Worm (Caenorhabditis elegans): Measurements from ENCODE around the gene F46B3.1.
A peak's percentile ranks its signal among the peaks of the same experiment; 100 is the strongest.

Gene F46B3.1

DNA sequence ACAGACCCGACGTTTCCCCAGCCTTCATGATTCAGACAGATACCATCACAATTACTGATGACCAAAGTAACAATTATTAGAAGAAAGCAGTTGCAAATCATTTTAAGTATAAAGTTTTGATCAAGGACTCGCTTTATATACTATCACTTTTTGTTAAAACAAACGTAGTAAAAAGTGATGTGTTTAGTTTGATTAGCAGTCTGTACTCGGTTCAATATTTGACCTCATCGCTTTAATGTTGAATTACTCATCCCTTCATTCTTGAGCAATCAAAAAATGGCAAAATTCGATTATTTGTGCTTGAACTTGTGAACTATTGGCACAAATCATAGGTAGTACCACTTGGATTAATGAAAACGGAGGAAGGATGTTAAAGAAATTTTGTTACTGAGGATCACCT, 38.7 kb downstream of the F46B3.1 start, which contains the start of gene abf-4:
abf-4 (minus strand) TSS at position 101 of the 400 bp plus-strand sequence.
- TF ChIP-seq zag-1 (tag; optimal IDR thresholded peaks at IDR 0.05) (no peak), egl-27 (tag; optimal IDR thresholded peaks at IDR 0.05) (no peak), nhr-77 (tag; optimal IDR thresholded peaks at IDR 0.05) (no peak), snu-23 (GFP tag; optimal IDR thresholded peaks at IDR 0.05) (no peak), ets-5 (GFP tag; IDR thresholded peaks at IDR 0.05) (no peak), lin-15B (tag; optimal IDR thresholded peaks at IDR 0.05) (no peak), nhr-237 (tag; optimal IDR thresholded peaks at IDR 0.05) (no peak), efl-1 (optimal IDR thresholded peaks at IDR 0.05) (no peak), efl-1 (GFP tag; optimal IDR thresholded peaks at IDR 0.05 in 1 of 2) (no peak), unc-86 (tag; optimal IDR thresholded peaks at IDR 0.05) (no peak), blmp-1 (tag; optimal IDR thresholded peaks at IDR 0.05) (no peak), dpl-1 (GFP tag; optimal IDR thresholded peaks at IDR 0.05) (no peak), jun-1 (tag; optimal IDR thresholded peaks at IDR 0.05) (no peak), mep-1 (tag; optimal IDR thresholded peaks at IDR 0.05) (no peak), pag-3 (tag; optimal IDR thresholded peaks at IDR 0.05; ENCODE audit: borderline replicate concordance, insufficient read depth) (no peak)

DNA sequence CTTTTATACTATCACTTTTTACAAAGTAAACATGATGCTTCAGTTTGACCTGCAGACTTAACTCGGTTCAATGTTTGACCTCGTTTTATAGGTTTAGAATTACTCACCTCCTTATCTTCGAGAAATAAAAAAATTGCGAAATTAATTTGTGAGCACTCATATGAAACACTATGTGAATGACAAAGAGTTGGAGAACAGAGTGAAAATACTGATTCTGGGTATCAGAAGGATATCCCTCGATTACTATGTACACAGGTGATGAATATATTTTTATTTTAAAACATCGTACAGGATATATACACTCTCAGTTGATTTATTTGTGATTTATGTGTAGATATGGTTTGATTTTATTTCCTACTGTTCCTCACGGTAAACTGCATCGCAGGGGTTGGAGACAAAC, 40.7 kb downstream of the F46B3.1 start, which contains the start of gene Y38H6C.23:
Y38H6C.23 (minus strand) TSS at position 101 of the 400 bp plus-strand sequence.
- TF ChIP-seq nhr-47 (tag; optimal IDR thresholded peaks at IDR 0.05), result no peak

DNA sequence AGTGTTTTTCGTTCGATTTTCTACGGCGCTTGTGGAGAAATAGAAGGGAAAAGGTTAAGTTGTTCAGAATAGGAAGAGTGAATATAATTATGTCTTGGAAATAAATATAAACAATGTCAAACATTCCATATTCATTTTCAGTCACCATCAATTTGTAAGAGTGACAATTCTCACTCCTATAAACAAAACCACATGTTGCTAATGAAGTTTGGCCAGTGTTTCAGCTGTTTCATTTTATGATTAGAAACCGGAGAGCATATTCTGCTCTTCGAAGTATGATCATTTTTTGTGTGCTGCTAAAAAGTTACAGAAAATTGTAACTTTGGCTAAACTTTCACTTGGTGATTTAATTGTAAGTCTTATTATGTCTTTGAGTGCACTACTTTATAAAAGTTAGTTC, 41.9 kb downstream of the F46B3.1 start, which contains the start of gene Y38H6C.21:
Y38H6C.21 (minus strand) TSS at position 148 of the 400 bp plus-strand sequence.
- TF ChIP-seq fkh-4 (tag; optimal IDR thresholded peaks at IDR 0.05; ENCODE audit: borderline replicate concordance), result peak; percentile 76
- peak; percentile 88 for TF ChIP-seq dsc-1 (tag; optimal IDR thresholded peaks at IDR 0.05)
- no peak for TF ChIP-seq rnt-1 (tag; optimal IDR thresholded peaks at IDR 0.05)
- TF ChIP-seq elt-2 (tag; optimal IDR thresholded peaks at IDR 0.05), result peak; percentile 8

DNA sequence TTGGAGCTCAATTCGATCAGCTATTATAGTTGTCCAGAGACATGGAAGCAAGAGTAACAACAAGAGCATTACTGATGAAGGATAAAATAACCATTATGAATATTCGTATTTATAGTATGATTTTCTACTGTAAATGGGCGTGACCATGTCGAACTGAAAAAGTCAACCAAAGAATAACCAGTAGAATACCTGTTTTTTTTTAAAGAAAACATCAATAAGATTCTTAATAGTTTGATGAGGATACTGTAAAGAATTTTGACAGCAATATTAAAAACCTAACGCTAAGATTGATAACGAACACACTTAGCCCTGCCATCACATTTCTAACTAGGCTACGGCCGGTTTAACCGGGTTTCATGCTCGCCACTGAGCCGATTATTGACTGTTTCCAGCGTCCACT, 44.0 kb downstream of the F46B3.1 start, which contains the start of gene vmo-1:
vmo-1 (minus strand) TSS at position 101 of the 400 bp plus-strand sequence.
- TF ChIP-seq irx-1 (tag; optimal IDR thresholded peaks at IDR 0.05) (no peak), C04F5.9 (tag; optimal IDR thresholded peaks at IDR 0.05) (no peak), lin-13 (GFP tag; optimal IDR thresholded peaks at IDR 0.05) (no peak)

DNA sequence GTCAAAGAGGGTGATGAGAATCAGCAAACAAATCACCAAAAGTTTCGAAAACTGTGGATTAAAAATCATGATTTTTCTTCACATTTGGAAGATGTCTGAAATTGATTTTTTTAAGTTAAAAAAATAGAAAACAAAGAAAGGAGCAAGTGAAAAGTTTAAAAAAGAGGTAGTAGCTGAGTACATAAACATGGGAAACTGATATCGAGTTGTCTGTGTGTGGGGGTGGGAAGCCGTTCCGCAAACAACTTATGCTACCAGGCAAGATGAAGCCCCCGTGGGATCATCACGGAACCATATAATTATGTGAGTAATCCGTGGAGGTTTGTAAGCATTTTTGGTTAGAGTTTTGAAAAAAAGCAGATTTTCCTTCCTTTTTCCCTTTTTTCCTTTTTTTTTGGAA, 45.9 kb downstream of the F46B3.1 start, which contains the start of gene Y38H6C.20:
Y38H6C.20 (minus strand) TSS at position 101 of the 400 bp plus-strand sequence.
- TF ChIP-seq ceh-63 (GFP tag; optimal IDR thresholded peaks at IDR 0.05) (no peak), blmp-1 (tag; optimal IDR thresholded peaks at IDR 0.05) (no peak), lin-14 (GFP tag; optimal IDR thresholded peaks at IDR 0.05) (no peak), C16A3.4 (tag; optimal IDR thresholded peaks at IDR 0.05) (no peak), zip-4 (GFP tag; optimal IDR thresholded peaks at IDR 0.05) (no peak)

DNA sequence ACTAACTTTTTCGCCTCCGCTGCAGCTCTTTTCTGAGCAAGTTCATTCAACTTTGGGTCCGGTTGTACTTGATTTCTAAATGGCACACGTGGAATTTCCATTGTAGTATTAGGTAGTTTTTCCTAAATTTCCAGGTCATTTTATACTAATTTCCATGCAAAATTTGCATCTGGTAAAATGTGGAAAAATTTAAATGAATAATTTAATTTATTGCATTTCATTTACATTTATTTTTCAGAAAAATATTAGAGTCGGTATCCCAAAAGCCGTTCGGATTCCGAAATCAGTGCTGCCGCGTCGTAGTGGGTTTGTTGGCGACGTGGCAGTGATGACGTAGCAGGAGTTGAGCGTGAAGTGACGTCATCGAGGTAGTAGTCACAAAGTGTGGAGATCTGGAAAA, 49.9 kb downstream of the F46B3.1 start, which contains the start of gene Y38H6C.18:
Y38H6C.18 (minus strand) TSS at position 101 of the 400 bp plus-strand sequence.
- TF ChIP-seq unc-98 (GFP tag; IDR thresholded peaks at IDR 0.05) (no peak), lin-35 (GFP tag; optimal IDR thresholded peaks at IDR 0.05) (no peak), nhr-77 (tag; optimal IDR thresholded peaks at IDR 0.05) (no peak), dpl-1 (GFP tag; optimal IDR thresholded peaks at IDR 0.05) (no peak), lin-13 (GFP tag; optimal IDR thresholded peaks at IDR 0.05) (no peak), pax-3 (tag; optimal IDR thresholded peaks at IDR 0.05) (no peak), irx-1 (tag; optimal IDR thresholded peaks at IDR 0.05) (no peak), aha-1 (tag; optimal IDR thresholded peaks at IDR 0.05) (no peak), hlh-17 (GFP tag; optimal IDR thresholded peaks at IDR 0.05; ENCODE audit: borderline replicate concordance) (no peak), nhr-28 (tag; optimal IDR thresholded peaks at IDR 0.05) (no peak), nhr-85 (tag) (no peak), lin-14 (GFP tag; optimal IDR thresholded peaks at IDR 0.05) (no peak), ces-1 (GFP tag; optimal IDR thresholded peaks at IDR 0.05) (no peak), aly-2 (tag; optimal IDR thresholded peaks at IDR 0.05) (no peak), fkh-4 (tag; optimal IDR thresholded peaks at IDR 0.05; ENCODE audit: borderline replicate concordance) (no peak), xbp-1 (tag; optimal IDR thresholded peaks at IDR 0.05) (no peak), mep-1 (tag; optimal IDR thresholded peaks at IDR 0.05) (no peak), mdl-1 (tag; optimal IDR thresholded peaks at IDR 0.05) (no peak), lin-39 (tag; optimal IDR thresholded peaks at IDR 0.05) (no peak)

Data from whole organism, L1 larva.